Fruit fly (Drosophila melanogaster) S2 (cell line): Measurements from ENCODE around the gene CG8673.

Experiments used
- CG8478 ChIP-seq: fragments of >200 bp; optimal IDR thresholded peaks from 2 replicates; lab custom pipeline; 2018
- CTCF ChIP-seq, 2 experiments: fragments of >200 bp; optimal IDR thresholded peaks; 2 replicates each; lab custom pipeline; 2018

dm6 chr2L:8094058-8094825 is 29.9 kb upstream of the CG8673 start:
- no peak for TF ChIP-seq CG8478 (lab: Kevin White, UChicago)
- no peak for TF ChIP-seq CTCF (optimal IDR thresholded peaks at IDR 0.05; lab: Kevin White, UChicago)
